Fruit fly (Drosophila melanogaster) whole organism, embryonic: ENCODE data around the gene CG13949.

ENCODE experiments used
- C15 ChIP-seq: fragments of 200-800 bp; sonication (Bioruptor generic); IDR thresholded peaks from 3 replicates; pipeline ENCODE4 v1.3.6; 2022; ENCODE audit warnings: missing biosample characterization, missing genetic modification characterization
- CG11398 ChIP-seq: fragments of 200-800 bp; sonication (Bioruptor generic); optimal IDR thresholded peaks from 2 replicates; lab custom pipeline; 2016; ENCODE audit warnings: missing biosample characterization, missing genetic modification characterization
- CG12104 ChIP-seq: fragments of 200-800 bp; sonication (Bioruptor generic); optimal IDR thresholded peaks from 3 replicates; lab custom pipeline; 2016; ENCODE audit warnings: missing biosample characterization, missing genetic modification characterization
- CG13123 ChIP-seq: fragments of 200-800 bp; sonication (Bioruptor generic); optimal IDR thresholded peaks from 2 replicates; lab custom pipeline; 2016; ENCODE audit warnings: missing biosample characterization, missing genetic modification characterization
- CG1602 ChIP-seq: fragments of 200-800 bp; sonication (Bioruptor generic); optimal IDR thresholded peaks from 3 replicates; lab custom pipeline; 2016; ENCODE audit warnings: missing biosample characterization, missing genetic modification characterization
- CG18011 ChIP-seq: fragments of 200-800 bp; sonication (Bioruptor generic); optimal IDR thresholded peaks from 2 replicates; lab custom pipeline; 2017; ENCODE audit warnings: missing biosample characterization, missing genetic modification characterization, mild to moderate bottlenecking, moderate library complexity, missing genotype
- CG18262 ChIP-seq: fragments of 200-800 bp; optimal IDR thresholded peaks from 3 replicates; lab custom pipeline; 2019; ENCODE audit warnings: missing biosample characterization, mild to moderate bottlenecking, missing genetic modification characterization, moderate library complexity
- CG2129 ChIP-seq: fragments of 200-800 bp; sonication (Bioruptor generic); IDR thresholded peaks from 2 replicates; pipeline ENCODE4 v1.3.6; 2022; ENCODE audit warnings: missing biosample characterization, missing genetic modification characterization; ENCODE audit not compliant: partially characterized antibody
- CG2202 ChIP-seq: fragments of 200-800 bp; sonication (Bioruptor generic); optimal IDR thresholded peaks from 2 replicates; lab custom pipeline; 2018; ENCODE audit warnings: missing biosample characterization, mild to moderate bottlenecking, missing genetic modification characterization
- CG2712 ChIP-seq: fragments of 200-800 bp; optimal IDR thresholded peaks from 3 replicates; lab custom pipeline; 2019; ENCODE audit warnings: missing biosample characterization, mild to moderate bottlenecking, missing genetic modification characterization, moderate library complexity
- CG2875 ChIP-seq: fragments of 200-800 bp; sonication (Bioruptor generic); optimal IDR thresholded peaks from 2 replicates; lab custom pipeline; 2017; ENCODE audit warnings: missing biosample characterization, mild to moderate bottlenecking, missing genetic modification characterization, missing genetic modification reagents
- CG30020 ChIP-seq: fragments of 200-800 bp; optimal IDR thresholded peaks from 2 replicates; lab custom pipeline; 2019; ENCODE audit warnings: missing biosample characterization, mild to moderate bottlenecking, missing genetic modification characterization, moderate library complexity
- CG3281 ChIP-seq: fragments of 200-800 bp; sonication (Bioruptor generic); optimal IDR thresholded peaks from 3 replicates; lab custom pipeline; 2017; ENCODE audit warnings: missing biosample characterization, mild to moderate bottlenecking, missing genetic modification characterization
- CG3726 ChIP-seq: fragments of 200-800 bp; sonication (Bioruptor generic); IDR thresholded peaks from 3 replicates; pipeline ENCODE4, ENCODE4 v1.3.6; 2022; ENCODE audit warnings: missing biosample characterization, missing genetic modification characterization
- CG4617 ChIP-seq: fragments of 200-800 bp; sonication (Bioruptor generic); optimal IDR thresholded peaks from 3 replicates; lab custom pipeline; 2016; ENCODE audit warnings: missing biosample characterization, missing genetic modification characterization, borderline replicate concordance
- CG5245 ChIP-seq: fragments of 200-800 bp; sonication (Bioruptor generic); optimal IDR thresholded peaks from 3 replicates; lab custom pipeline; 2016; ENCODE audit warnings: missing biosample characterization, missing genetic modification characterization
- CG7786 ChIP-seq: fragments of 200-800 bp; sonication (Bioruptor generic); optimal IDR thresholded peaks from 2 replicates; lab custom pipeline; 2016; ENCODE audit warnings: missing biosample characterization, missing genetic modification characterization
- CG8089 ChIP-seq: fragments of 200-800 bp; sonication (Bioruptor generic); optimal IDR thresholded peaks from 3 replicates; lab custom pipeline; 2016; ENCODE audit warnings: missing biosample characterization, missing genetic modification characterization
- CHES-1-like ChIP-seq: fragments of 200-800 bp; sonication (Bioruptor generic); optimal IDR thresholded peaks from 2 replicates; lab custom pipeline; 2016; ENCODE audit warnings: missing biosample characterization, missing genetic modification characterization
- CrebB ChIP-seq: fragments of 200-800 bp; sonication (Bioruptor generic); optimal IDR thresholded peaks from 3 replicates; lab custom pipeline; 2018; ENCODE audit warnings: missing biosample characterization, mild to moderate bottlenecking, missing genetic modification characterization
- Fer3 ChIP-seq: fragments of 200-800 bp; sonication (Bioruptor generic); optimal IDR thresholded peaks from 2 replicates; lab custom pipeline; 2018; ENCODE audit warnings: missing biosample characterization, mild to moderate bottlenecking, missing genetic modification characterization, moderate library complexity
- HmgZ ChIP-seq: fragments of 200-800 bp; sonication (Bioruptor generic); optimal IDR thresholded peaks from 2 replicates; lab custom pipeline; 2018; ENCODE audit warnings: missing biosample characterization, mild to moderate bottlenecking, missing genetic modification characterization
- Hr51 ChIP-seq, 2 experiments: fragments of 200-800 bp; sonication (Bioruptor generic); optimal IDR thresholded peaks; 2 replicates in 1 of 2; 3 replicates in 1 of 2; lab custom pipeline; 2016 to 2018; ENCODE audit warnings: missing biosample characterization in 2 of 2, missing genetic modification characterization in 2 of 2, mild to moderate bottlenecking in 1 of 2, moderate library complexity in 1 of 2
- MBD-R2 ChIP-seq: fragments of 200-800 bp; sonication (Bioruptor generic); IDR thresholded peaks from 2 replicates; pipeline ENCODE4 v1.3.6; 2022; ENCODE audit warnings: missing biosample characterization, missing genetic modification characterization
- Myb ChIP-seq: fragments of 200-800 bp; sonication (Bioruptor generic); optimal IDR thresholded peaks from 2 replicates; lab custom pipeline; 2016; ENCODE audit warnings: missing biosample characterization, missing genetic modification characterization
- NC2β ChIP-seq: fragments of 200-800 bp; sonication (Bioruptor generic); optimal IDR thresholded peaks from 2 replicates; lab custom pipeline; 2016; ENCODE audit warnings: missing biosample characterization, missing genetic modification characterization
- NK7.1 ChIP-seq: fragments of 200-800 bp; sonication (Bioruptor generic); optimal IDR thresholded peaks from 3 replicates; lab custom pipeline; 2016; ENCODE audit warnings: missing biosample characterization, missing genetic modification characterization
- Nf-YC ChIP-seq: fragments of 200-800 bp; optimal IDR thresholded peaks from 3 replicates; lab custom pipeline; 2019; ENCODE audit warnings: missing biosample characterization, mild to moderate bottlenecking, missing genetic modification characterization, moderate library complexity
- Pdp1 ChIP-seq, 2 experiments: fragments of 200-800 bp; sonication (Bioruptor generic); optimal IDR thresholded peaks; 3 replicates each; lab custom pipeline; 2016; ENCODE audit warnings: missing biosample characterization in 2 of 2, missing genetic modification characterization in 2 of 2, mild to moderate bottlenecking in 1 of 2, moderate library complexity in 1 of 2
- Poxn ChIP-seq: fragments of 200-800 bp; sonication (Bioruptor generic); IDR thresholded peaks from 2 replicates; pipeline ENCODE4 v1.3.6; 2022; ENCODE audit warnings: missing biosample characterization, missing genetic modification characterization
- Rx ChIP-seq: fragments of 200-800 bp; sonication (Bioruptor generic); IDR thresholded peaks from 2 replicates; pipeline ENCODE4 v1.3.6; 2022; ENCODE audit warnings: missing biosample characterization, missing genetic modification characterization
- Sry-δ ChIP-seq: fragments of 200-800 bp; sonication (Bioruptor generic); optimal IDR thresholded peaks from 2 replicates; lab custom pipeline; 2016; ENCODE audit warnings: missing biosample characterization, missing genetic modification characterization
- Xbp1 ChIP-seq: fragments of 200-800 bp; sonication (Bioruptor generic); optimal IDR thresholded peaks from 3 replicates; lab custom pipeline; 2016; ENCODE audit warnings: missing biosample characterization, mild to moderate bottlenecking, missing genetic modification characterization
- ara ChIP-seq: fragments of 200-800 bp; sonication (Bioruptor generic); IDR thresholded peaks from 2 replicates; pipeline ENCODE4 v1.3.6; 2022; ENCODE audit warnings: missing biosample characterization, missing genetic modification characterization
- crc ChIP-seq: fragments of 200-800 bp; sonication (Bioruptor generic); optimal IDR thresholded peaks from 2 replicates; lab custom pipeline; 2016; ENCODE audit warnings: missing biosample characterization, missing genetic modification characterization
- croc ChIP-seq: fragments of 200-800 bp; sonication (Bioruptor generic); conservative IDR thresholded peaks from 3 replicates; pipeline ENCODE4 v1.3.6; 2022; ENCODE audit warnings: missing biosample characterization, missing genetic modification characterization
- exex ChIP-seq: fragments of 200-800 bp; sonication (Bioruptor generic); optimal IDR thresholded peaks from 4 replicates; lab custom pipeline; 2018; ENCODE audit warnings: missing biosample characterization, mild to moderate bottlenecking, missing genetic modification characterization, moderate library complexity
- fd64A ChIP-seq: fragments of 200-800 bp; sonication (Bioruptor generic); optimal IDR thresholded peaks from 3 replicates; lab custom pipeline; 2018; ENCODE audit warnings: missing biosample characterization, mild to moderate bottlenecking, missing genetic modification characterization
- fd96Cb ChIP-seq: fragments of 200-800 bp; sonication (Bioruptor generic); optimal IDR thresholded peaks from 2 replicates; lab custom pipeline; 2018; ENCODE audit warnings: missing biosample characterization, mild to moderate bottlenecking, missing genetic modification characterization, moderate library complexity
- gsb-n ChIP-seq: fragments of 200-800 bp; sonication (Bioruptor generic); optimal IDR thresholded peaks from 3 replicates; lab custom pipeline; 2018; ENCODE audit warnings: missing biosample characterization, mild to moderate bottlenecking, missing genetic modification characterization
- kah ChIP-seq: fragments of 200-800 bp; sonication (Bioruptor generic); optimal IDR thresholded peaks from 2 replicates; lab custom pipeline; 2018; ENCODE audit warnings: missing biosample characterization, mild to moderate bottlenecking, missing genetic modification characterization
- knrl ChIP-seq: fragments of 200-800 bp; sonication (Bioruptor generic); IDR thresholded peaks from 3 replicates; pipeline ENCODE4 v1.3.6; 2022; ENCODE audit warnings: missing biosample characterization, missing genetic modification characterization; ENCODE audit not compliant: partially characterized antibody
- lab ChIP-seq: fragments of 200-800 bp; sonication (Bioruptor generic); optimal IDR thresholded peaks from 3 replicates; lab custom pipeline; 2017; ENCODE audit warnings: missing biosample characterization, missing genetic modification characterization, mild to moderate bottlenecking, moderate library complexity, missing genetic modification reagents
- lbe ChIP-seq: fragments of 200-800 bp; sonication (Bioruptor generic); optimal IDR thresholded peaks from 2 replicates; lab custom pipeline; 2016; ENCODE audit warnings: missing biosample characterization, mild to moderate bottlenecking, missing genetic modification characterization
- sd ChIP-seq: fragments of 200-800 bp; sonication (Bioruptor generic); optimal IDR thresholded peaks from 3 replicates; lab custom pipeline; 2018; ENCODE audit warnings: missing biosample characterization, mild to moderate bottlenecking, missing genetic modification characterization, moderate library complexity
- shn ChIP-seq: fragments of 200-800 bp; sonication (Bioruptor generic); optimal IDR thresholded peaks from 3 replicates; lab custom pipeline; 2016; ENCODE audit warnings: missing biosample characterization, missing genetic modification characterization
- sqz ChIP-seq: fragments of 200-800 bp; sonication (Bioruptor generic); optimal IDR thresholded peaks from 3 replicates; lab custom pipeline; 2018; ENCODE audit warnings: missing biosample characterization, mild to moderate bottlenecking, missing genetic modification characterization
- stc ChIP-seq: fragments of 200-800 bp; sonication (Bioruptor generic); IDR thresholded peaks from 2 replicates; pipeline ENCODE4 v1.3.6; 2022; ENCODE audit warnings: missing biosample characterization, missing genetic modification characterization
- tio ChIP-seq: fragments of 200-800 bp; sonication (Bioruptor generic); optimal IDR thresholded peaks from 2 replicates; lab custom pipeline; 2017; ENCODE audit warnings: missing biosample characterization, missing genetic modification characterization, inconsistent platforms
- tll ChIP-seq, 2 experiments: fragments of 200-800 bp in 1 of 2; fragments of >200 bp in 1 of 2; sonication (Bioruptor generic) in 1 of 2; optimal IDR thresholded peaks; 2 replicates each; lab custom pipeline; 2017 to 2019; ENCODE audit warnings: missing biosample characterization in 2 of 2, missing genetic modification characterization in 2 of 2, mild to moderate bottlenecking in 1 of 2, moderate library complexity in 1 of 2

Gene CG13949

dm6 chr2L:825768-826263, 29.3 kb upstream of the CG13949 start, which contains the start of the genes CG3862 and dock (continued):
- TF ChIP-seq CG2712 (tag; lab: Kevin White, UChicago) (peak; percentile 45), CG18011 (GFP tag; lab: Kevin White, UChicago) (peak; percentile 37), CG2202 (peak; percentile 38), CG5245 (GFP tag; lab: Kevin White, UChicago) (peak; percentile 41), NC2β (GFP tag; lab: Kevin White, UChicago) (no peak), Hr51 (GFP tag; optimal IDR thresholded peaks at IDR 0.05; lab: Kevin White, UChicago) (peak; percentile 8 to 27), CG2129 (GFP tag; lab: Robert Waterston, UW) (peak; percentile 71), CG30020 (peak; percentile 16), Nf-YC (tag; lab: Kevin White, UChicago) (peak; percentile 57), NK7.1 (GFP tag; lab: Kevin White, UChicago) (peak; percentile 58), fd96Cb (tag; lab: Kevin White, UChicago) (no peak), MBD-R2 (peak; percentile 97), exex (tag; lab: Kevin White, UChicago) (peak; percentile 67), HmgZ (peak; percentile 92), CG7786 (GFP tag; lab: Kevin White, UChicago) (peak; percentile 50), Myb (GFP tag; lab: Kevin White, UChicago) (peak; percentile 76), CHES-1-like (GFP tag; lab: Kevin White, UChicago) (peak; percentile 82), croc (GFP tag; lab: Robert Waterston, UW) (no peak), Poxn (GFP tag; lab: Robert Waterston, UW) (no peak), CG18262 (tag; lab: Kevin White, UChicago) (peak; percentile 12), Fer3 (tag; lab: Kevin White, UChicago) (peak; percentile 18), kah (GFP tag; lab: Kevin White, UChicago) (peak; percentile 20), CG3281 (GFP tag; lab: Kevin White, UChicago) (peak; percentile 54), CG12104 (GFP tag; lab: Kevin White, UChicago) (no peak), C15 (no peak), tio (no peak), CG2875 (GFP tag; lab: Kevin White, UChicago) (no peak), Rx (0 out of 2 replicates have a peak, but pooled peaks have one; percentile 21), fd64A (no peak), sd (tag; lab: Kevin White, UChicago) (no peak), gsb-n (peak; percentile 19), crc (GFP tag; lab: Kevin White, UChicago) (no peak), Xbp1 (GFP tag; lab: Kevin White, UChicago) (peak; percentile 50), shn (GFP tag; lab: Kevin White, UChicago) (peak; percentile 19), stc (GFP tag; lab: Robert Waterston, UW) (no peak), CrebB (no peak), lab (GFP tag; lab: Kevin White, UChicago) (peak; percentile 81), CG4617 (GFP tag; lab: Kevin White, UChicago) (peak; percentile 90), sqz (GFP tag; lab: Kevin White, UChicago) (no peak), tll (GFP tag; optimal IDR thresholded peaks at IDR 0.05; lab: Kevin White, UChicago) (no peak), CG1602 (GFP tag; lab: Kevin White, UChicago) (no peak), ara (GFP tag; lab: Robert Waterston, UW) (peak; percentile 37; the same call in 1 of the 2 replicates), CG11398 (GFP tag; lab: Kevin White, UChicago) (peak; percentile 51), CG8089 (peak; percentile 49), lbe (no peak), CG13123 (GFP tag; lab: Kevin White, UChicago) (no peak), Sry-δ (GFP tag; lab: Kevin White, UChicago) (peak; percentile 89), knrl (GFP tag; lab: Robert Waterston, UW) (peak; percentile 91), CG3726 (GFP tag; lab: Robert Waterston, UW) (no peak), Pdp1 (GFP tag; optimal IDR thresholded peaks at IDR 0.05; lab: Kevin White, UChicago) (peak; percentile 52 to 86)
